Worm (Caenorhabditis elegans): ENCODE results near the gene Y38F1A.7.

Y38F1A.7 gene

DNA sequence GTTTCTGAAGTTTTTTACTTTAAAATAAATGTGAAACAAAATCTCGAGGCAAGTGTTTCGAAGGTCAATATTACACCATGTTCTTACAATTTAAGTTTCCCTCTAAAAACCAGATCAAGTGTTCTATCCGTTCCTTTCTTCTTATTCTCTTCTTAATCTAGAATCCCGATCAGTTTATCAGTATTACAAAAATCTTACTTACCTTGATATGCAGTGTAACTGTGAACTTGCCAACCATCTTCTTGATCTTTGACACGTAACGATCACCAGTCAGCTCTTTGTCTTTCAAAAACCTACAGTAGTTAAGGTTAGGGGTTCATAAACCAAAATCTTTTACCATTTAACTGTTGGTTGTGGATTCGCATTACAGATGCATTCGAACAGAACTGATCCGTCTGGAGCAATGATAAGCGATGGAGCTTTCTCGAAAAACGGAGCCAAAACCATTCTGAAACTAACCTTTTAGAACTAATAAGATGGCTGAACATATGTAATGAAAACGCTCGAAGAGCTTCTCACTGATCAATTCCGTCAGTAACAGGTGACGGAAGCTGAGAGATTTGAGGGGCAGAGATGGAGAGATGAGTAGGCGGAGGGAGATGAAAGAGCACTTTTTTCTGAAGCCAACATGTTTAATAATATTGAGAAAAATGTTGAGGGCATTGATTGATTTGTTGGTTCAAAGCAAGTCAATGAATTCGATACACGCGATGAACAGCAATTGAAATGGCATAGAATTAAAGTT, 10.3 kb upstream of the Y38F1A.7 start, which contains the start of gene oig-2:
Gene oig-2 (minus strand): TSS at position 448 of the 745 bp plus-strand sequence.
- TF ChIP-seq dao-5 (tag; optimal IDR thresholded peaks at IDR 0.05) (no peak), him-1 (tag; optimal IDR thresholded peaks at IDR 0.05) (no peak), W03F9.2 (tag; optimal IDR thresholded peaks at IDR 0.05) (no peak)

DNA sequence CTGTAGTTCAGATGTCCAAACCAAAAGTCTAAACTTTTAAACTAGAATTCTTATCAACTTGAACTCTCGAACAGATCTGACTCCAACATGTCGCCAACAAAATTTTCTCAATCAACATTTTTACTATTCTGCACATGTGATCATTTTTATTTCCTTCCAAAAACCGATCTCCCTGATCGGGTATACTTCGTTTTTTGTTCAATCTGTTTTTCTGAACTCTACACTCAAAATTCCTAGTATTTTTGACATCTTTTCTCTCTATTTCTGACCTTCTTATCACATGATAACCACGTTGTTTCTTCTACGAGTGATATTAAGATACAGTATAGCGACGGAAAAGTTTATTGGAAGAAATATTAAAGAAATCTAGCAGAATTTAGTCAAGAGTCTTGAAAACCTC, 8.7 kb upstream of the Y38F1A.7 start:
- TF ChIP-seq him-1 (tag; optimal IDR thresholded peaks at IDR 0.05) (no peak), W03F9.2 (tag; optimal IDR thresholded peaks at IDR 0.05) (no peak), dao-5 (tag; optimal IDR thresholded peaks at IDR 0.05) (no peak)

DNA sequence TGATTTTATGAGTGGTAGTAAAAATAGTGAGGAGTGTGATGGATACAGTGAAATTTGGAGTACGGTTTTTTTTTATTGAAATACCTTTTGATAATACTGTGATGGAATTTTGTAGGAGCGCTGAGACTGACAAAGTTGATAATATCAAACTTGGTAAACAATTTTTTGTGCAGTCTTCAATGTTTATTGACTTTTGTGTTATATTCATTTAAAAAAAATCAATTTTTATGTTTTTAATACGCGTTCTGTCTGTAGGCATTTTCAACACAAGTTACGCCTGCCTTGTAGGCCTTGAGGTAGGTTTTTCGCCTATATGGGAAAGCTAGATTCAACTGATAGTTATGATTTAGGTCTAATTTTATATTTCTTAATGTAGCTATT, 7.3 kb upstream of the Y38F1A.7 start:
- TF ChIP-seq dao-5 (tag; optimal IDR thresholded peaks at IDR 0.05): no peak
- TF ChIP-seq him-1 (tag; optimal IDR thresholded peaks at IDR 0.05): no peak
- no peak for TF ChIP-seq W03F9.2 (tag; optimal IDR thresholded peaks at IDR 0.05)

DNA sequence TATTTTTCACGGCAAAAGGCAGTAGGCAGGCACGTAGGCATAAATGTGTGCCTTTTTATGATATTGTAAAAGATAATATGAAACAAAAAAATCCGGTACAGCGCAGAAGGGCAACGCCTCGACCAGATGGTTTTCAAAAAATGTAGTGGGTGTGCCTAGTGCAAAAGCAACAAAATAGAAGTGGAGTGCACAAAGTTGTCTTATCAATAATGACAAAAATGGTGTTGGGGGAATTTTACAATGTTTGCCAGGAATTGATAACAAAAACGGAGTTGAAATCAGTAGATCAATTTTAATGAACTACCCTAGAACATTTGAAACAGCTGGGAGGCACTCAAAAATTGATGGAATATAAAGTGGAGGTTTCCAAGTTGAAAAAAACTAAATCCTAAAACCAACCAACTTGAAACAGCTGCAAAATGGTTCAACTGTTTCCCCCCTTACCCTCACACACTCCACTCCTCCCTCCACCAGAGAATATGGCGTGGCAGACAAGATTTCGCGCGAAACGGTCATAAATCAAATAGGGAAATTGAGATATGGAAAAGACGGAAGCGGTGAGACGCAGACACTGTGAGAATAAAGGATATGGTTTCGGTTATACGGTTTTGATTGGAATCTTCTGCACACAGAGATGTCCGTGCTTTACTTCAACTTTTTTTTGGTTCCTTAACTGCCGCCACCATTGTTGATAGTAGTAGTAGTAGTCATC, 6.7 kb upstream of the Y38F1A.7 start:
- no peak for TF ChIP-seq W03F9.2 (tag; optimal IDR thresholded peaks at IDR 0.05)
- no peak for TF ChIP-seq dao-5 (tag; optimal IDR thresholded peaks at IDR 0.05)
- no peak for TF ChIP-seq him-1 (tag; optimal IDR thresholded peaks at IDR 0.05)

DNA sequence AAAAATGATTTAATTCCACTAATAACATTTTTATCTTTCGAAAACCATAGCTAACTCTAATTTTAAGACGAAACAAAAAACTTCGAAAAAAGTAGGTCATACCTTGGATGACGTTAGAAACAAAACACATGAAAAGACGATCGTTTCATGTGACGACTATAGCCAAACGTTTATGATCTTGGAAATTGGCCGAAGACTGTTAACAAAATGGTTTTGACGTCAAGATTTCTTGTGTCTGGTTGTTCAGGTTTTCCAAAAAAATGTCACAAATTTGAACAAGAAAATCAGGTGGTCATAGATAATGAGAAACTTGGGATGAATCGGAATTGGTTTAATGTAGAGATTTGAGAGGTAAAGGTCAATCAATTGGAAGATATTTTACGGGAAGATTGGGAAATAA, 5.6 kb upstream of the Y38F1A.7 start:
- no peak for TF ChIP-seq W03F9.2 (tag; optimal IDR thresholded peaks at IDR 0.05)
- no peak for TF ChIP-seq him-1 (tag; optimal IDR thresholded peaks at IDR 0.05)
- no peak for TF ChIP-seq dao-5 (tag; optimal IDR thresholded peaks at IDR 0.05)

DNA sequence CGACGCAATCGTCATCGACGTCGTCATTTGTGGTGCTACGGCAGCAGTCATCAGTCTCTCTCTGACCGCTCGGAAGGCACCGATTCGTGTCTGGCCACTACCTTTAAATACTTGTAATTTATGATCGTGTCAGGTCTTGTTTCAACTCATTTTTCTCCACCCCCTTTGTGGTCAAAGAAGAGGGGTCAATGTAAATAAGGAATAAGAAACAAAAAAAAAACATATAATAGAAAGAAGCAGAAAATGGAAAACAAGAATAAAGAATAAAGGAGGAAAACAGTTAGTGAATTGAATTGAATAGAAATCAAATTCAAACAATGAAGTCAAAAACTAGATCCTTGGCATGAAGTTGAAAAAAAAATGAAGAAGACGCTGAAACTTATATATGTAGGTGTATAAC, 3.1 kb upstream of the Y38F1A.7 start, which contains the start of gene Y38F1A.8:
Gene Y38F1A.8 (minus strand): TSS at position 101 of the 400 bp plus-strand sequence.
- TF ChIP-seq dao-5 (tag; optimal IDR thresholded peaks at IDR 0.05) (no peak), him-1 (tag; optimal IDR thresholded peaks at IDR 0.05) (no peak), W03F9.2 (tag; optimal IDR thresholded peaks at IDR 0.05) (no peak)

DNA sequence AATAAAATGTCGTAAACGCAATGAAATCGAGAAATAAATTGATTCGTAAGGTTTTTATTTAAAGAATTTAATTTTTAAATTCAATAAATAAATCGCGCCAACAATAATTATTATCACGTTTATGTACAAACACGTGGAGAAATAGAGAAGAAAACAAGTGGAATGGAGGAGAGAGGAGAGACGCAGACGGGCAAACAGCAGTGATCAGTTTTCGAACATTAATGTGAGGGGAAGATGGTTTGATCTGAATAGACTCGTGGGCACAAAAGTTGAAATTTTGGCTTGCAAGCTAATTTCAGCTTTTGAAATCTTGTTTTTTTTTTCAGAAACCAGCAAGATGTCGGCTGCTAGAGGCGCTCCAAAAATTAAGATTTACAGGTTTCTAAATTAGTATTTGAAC, 1.4 kb downstream of the Y38F1A.7 start, which contains the start of gene hphd-1:
Gene hphd-1 (minus strand): TSS at position 323 of the 400 bp plus-strand sequence.
- TF ChIP-seq W03F9.2 (tag; optimal IDR thresholded peaks at IDR 0.05): no peak
- no peak for TF ChIP-seq him-1 (tag; optimal IDR thresholded peaks at IDR 0.05)
- no peak for TF ChIP-seq dao-5 (tag; optimal IDR thresholded peaks at IDR 0.05)

DNA sequence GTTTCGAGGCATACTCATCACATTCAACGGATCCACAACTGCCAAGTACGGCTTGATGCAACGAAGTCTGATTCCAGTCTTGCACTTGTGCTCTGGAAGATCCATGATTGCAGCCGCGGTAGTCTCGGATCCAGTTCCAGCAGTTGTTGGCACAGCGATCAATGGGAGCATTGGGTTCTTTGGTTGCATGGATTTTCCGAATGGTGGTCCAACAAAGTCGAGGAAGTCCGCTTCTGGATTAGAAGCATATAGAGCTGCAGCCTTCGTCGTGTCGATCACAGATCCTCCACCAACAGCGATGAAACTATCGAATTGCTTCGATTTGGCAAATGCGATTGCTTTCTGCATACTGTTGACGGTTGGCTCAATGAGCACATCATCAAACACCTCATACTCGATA, 2.3 kb downstream of the Y38F1A.7 start:
- TF ChIP-seq W03F9.2 (tag; optimal IDR thresholded peaks at IDR 0.05) (no peak), him-1 (tag; optimal IDR thresholded peaks at IDR 0.05) (no peak), dao-5 (tag; optimal IDR thresholded peaks at IDR 0.05) (no peak)

DNA sequence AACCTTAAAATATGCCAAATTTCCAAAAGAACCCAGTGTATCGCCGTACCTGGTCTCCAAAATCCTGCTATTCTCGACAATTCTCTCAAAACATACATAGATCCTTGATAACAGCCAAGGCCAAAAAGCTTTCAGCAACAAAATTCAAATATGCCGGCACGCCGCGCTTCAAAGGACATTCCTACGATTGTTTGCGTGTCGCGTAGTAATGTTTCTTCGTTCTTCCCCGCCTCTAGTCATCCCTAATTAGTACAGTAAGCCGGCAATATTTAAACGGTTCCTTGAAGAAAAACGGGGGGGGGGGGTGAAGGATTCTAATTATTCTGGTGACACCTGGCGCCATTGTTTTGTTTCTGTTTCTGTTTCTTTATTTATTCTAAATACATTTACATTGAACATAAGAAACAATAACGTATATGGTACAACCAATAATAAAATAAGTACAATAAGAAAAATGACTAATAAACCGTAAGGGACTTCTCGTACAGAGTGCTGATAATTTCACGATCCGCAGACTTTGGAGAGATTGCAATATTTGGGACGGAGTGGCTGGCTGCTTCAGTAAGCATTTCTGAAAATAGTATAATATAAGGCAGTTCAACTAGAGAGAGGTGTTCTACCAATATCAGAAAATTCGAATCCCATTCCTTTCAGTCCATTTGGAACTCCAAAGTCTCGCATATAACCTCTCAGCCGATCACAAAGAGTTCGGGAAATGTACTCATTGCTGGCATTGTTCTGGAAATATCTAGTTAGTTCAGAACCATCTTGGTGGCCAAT, 3.4 kb downstream of the Y38F1A.7 start:
- no peak for TF ChIP-seq W03F9.2 (tag; optimal IDR thresholded peaks at IDR 0.05)
- TF ChIP-seq dao-5 (tag; optimal IDR thresholded peaks at IDR 0.05): no peak
- no peak for TF ChIP-seq him-1 (tag; optimal IDR thresholded peaks at IDR 0.05)

DNA sequence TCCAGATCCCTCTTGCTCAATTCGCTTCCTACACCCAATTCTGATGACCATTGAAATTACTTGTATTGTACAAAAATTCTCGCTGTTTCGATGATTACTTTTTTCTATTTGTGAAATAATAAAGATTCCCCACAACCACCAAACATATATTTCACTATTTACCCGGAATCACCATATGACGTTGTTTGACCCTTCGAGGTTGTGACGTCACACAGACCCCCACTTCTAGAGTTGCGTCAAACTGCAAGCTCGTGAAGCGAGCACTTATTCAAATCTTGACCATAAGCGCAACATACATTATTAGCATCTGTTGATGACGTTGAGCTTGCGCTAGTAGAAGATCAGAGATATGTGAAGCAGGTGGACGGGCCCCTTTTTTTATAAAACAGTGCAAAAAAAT, 4.6 kb downstream of the Y38F1A.7 start:
- TF ChIP-seq W03F9.2 (tag; optimal IDR thresholded peaks at IDR 0.05) (no peak), him-1 (tag; optimal IDR thresholded peaks at IDR 0.05) (no peak), dao-5 (tag; optimal IDR thresholded peaks at IDR 0.05) (no peak)

DNA sequence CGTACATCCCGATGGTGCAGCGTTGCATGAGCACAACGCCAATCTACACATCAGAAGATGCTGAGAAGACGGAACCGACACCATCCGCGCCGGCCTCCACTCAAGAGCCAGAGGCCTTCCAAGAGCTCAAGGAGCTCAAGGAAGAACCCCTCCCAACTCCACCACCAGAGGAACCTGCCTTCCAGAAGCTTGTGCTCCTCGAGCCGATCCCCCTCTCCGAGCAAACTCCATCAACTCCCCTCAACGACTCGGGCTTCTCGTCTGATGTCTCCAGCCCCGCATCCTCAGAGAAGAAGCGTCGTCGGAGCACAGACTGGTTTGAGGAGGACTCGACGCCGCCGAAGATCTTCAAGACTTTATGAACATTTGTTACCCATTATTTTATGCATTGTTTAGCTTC, 5.4 kb downstream of the Y38F1A.7 start:
- TF ChIP-seq him-1 (tag; optimal IDR thresholded peaks at IDR 0.05) (no peak), dao-5 (tag; optimal IDR thresholded peaks at IDR 0.05) (no peak), W03F9.2 (tag; optimal IDR thresholded peaks at IDR 0.05) (no peak)

DNA sequence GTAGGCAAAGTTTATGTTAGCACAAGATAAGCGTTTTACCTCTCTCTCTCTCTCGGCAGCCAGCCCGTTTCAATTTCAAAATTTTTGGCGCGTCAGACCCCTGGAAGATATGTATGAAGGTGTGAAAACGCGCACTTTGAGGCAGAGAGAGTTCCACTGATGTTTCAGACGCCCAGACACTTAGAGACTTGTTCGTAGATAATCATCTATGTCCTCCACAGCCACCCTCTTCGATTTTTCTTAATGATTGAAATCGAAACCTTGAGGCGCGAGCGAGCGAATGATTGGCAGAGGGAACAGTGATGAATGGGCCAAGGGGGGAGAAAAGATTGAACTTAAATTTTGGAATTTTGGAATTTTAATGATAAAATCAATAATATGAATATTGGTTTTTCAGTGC, 6.0 kb downstream of the Y38F1A.7 start:
- TF ChIP-seq W03F9.2 (tag; optimal IDR thresholded peaks at IDR 0.05) (no peak), dao-5 (tag; optimal IDR thresholded peaks at IDR 0.05) (no peak), him-1 (tag; optimal IDR thresholded peaks at IDR 0.05) (no peak)

DNA sequence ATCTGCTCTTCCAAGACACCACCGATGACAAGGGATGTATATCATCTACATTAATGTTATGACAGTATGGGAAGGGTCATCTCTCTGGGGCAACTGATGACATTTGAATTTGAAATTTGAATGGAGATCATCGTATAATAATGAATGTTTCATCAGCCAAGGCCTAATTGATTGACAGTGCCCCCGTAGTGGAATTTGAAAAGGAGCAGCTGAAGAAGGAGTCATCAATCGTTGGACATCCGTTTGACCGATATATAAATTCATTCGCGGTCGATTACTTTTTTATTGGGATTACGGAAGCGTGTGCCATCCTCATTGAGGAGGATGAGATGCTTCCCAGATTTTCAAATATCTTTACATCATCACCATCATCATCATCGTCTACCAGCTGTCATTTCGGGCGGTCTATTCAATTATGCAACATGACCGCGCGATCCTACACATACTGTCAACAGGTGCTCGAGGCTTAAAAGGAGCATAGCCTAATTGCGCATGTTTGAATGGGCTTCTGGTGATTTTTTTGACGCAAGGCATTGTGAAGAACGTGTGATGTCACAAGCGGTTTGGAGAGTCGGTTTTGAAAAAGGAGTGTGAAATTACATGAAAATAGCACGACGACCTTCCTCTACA, 6.5 kb downstream of the Y38F1A.7 start:
- TF ChIP-seq W03F9.2 (tag; optimal IDR thresholded peaks at IDR 0.05) (no peak), him-1 (tag; optimal IDR thresholded peaks at IDR 0.05) (no peak), dao-5 (tag; optimal IDR thresholded peaks at IDR 0.05) (no peak)
